Worm (Caenorhabditis elegans) whole organism, late embryonic: ENCODE data around the gene Y16B4A.2.

Experiments used
- C08G9.2 ChIP-seq: sonication (generic microtip); optimal IDR thresholded peaks from 2 replicates; lab custom pipeline; 2016; ENCODE audit warnings: mild to moderate bottlenecking, missing genetic modification characterization, moderate library complexity, missing compliant biosample characterization
- C38D4.7 ChIP-seq: fragments of 200-800 bp; sonication (Bioruptor generic); optimal IDR thresholded peaks from 2 replicates; lab custom pipeline; 2018; ENCODE audit warnings: mild to moderate bottlenecking, missing genetic modification characterization, moderate library complexity, missing compliant biosample characterization
- F13H6.1 ChIP-seq: sonication (generic microtip); optimal IDR thresholded peaks from 2 replicates; lab custom pipeline; 2016; ENCODE audit warnings: missing genetic modification characterization, missing compliant biosample characterization
- K09A11.1 ChIP-seq: sonication (generic microtip); optimal IDR thresholded peaks from 2 replicates; lab custom pipeline; 2017; ENCODE audit warnings: antibody characterized with exemption, mild to moderate bottlenecking, missing genetic modification characterization, missing compliant biosample characterization; ENCODE audit not compliant: insufficient read depth
- Y22D7AL.16 ChIP-seq: sonication (generic microtip); optimal IDR thresholded peaks from 2 replicates; lab custom pipeline; 2016; ENCODE audit warnings: missing genetic modification characterization, missing compliant biosample characterization
- ama-1 ChIP-seq: fragments of 150-350 bp; optimal IDR thresholded peaks from 2 replicates; lab custom pipeline; 2014
- ceh-18 ChIP-seq: sonication (generic microtip); optimal IDR thresholded peaks from 2 replicates; lab custom pipeline; 2016; ENCODE audit warnings: missing genetic modification characterization, missing compliant biosample characterization
- ceh-19 ChIP-seq: fragments of 200-800 bp; sonication (Bioruptor generic); optimal IDR thresholded peaks from 2 replicates; lab custom pipeline; 2018; ENCODE audit warnings: mild to moderate bottlenecking, missing genetic modification characterization, missing compliant biosample characterization
- ceh-22 ChIP-seq: sonication (generic microtip); optimal IDR thresholded peaks from 2 replicates; lab custom pipeline; 2017; ENCODE audit warnings: missing biosample characterization, missing genetic modification characterization
- ceh-24 ChIP-seq: sonication (generic microtip); optimal IDR thresholded peaks from 2 replicates; lab custom pipeline; 2016; ENCODE audit warnings: mild to moderate bottlenecking, missing genetic modification characterization, missing compliant biosample characterization
- ceh-31 ChIP-seq: sonication (generic microtip); optimal IDR thresholded peaks from 2 replicates; lab custom pipeline; 2016; ENCODE audit warnings: missing genetic modification characterization, missing compliant biosample characterization
- ceh-34 ChIP-seq: sonication (generic microtip); optimal IDR thresholded peaks from 2 replicates; lab custom pipeline; 2016; ENCODE audit warnings: mild to moderate bottlenecking, missing genetic modification characterization, missing compliant biosample characterization
- ceh-48 ChIP-seq: sonication (generic microtip); optimal IDR thresholded peaks from 2 replicates; lab custom pipeline; 2016; ENCODE audit warnings: missing genetic modification characterization, inconsistent platforms, missing compliant biosample characterization
- ceh-6 ChIP-seq: fragments of 200-800 bp; sonication (Bioruptor generic); optimal IDR thresholded peaks from 2 replicates; lab custom pipeline; 2018; ENCODE audit warnings: mild to moderate bottlenecking, missing genetic modification characterization, missing compliant biosample characterization
- che-1 ChIP-seq: sonication (generic microtip); optimal IDR thresholded peaks from 2 replicates; lab custom pipeline; 2016; ENCODE audit warnings: mild to moderate bottlenecking, missing genetic modification characterization, missing compliant biosample characterization
- dmd-4 ChIP-seq: sonication (generic microtip); optimal IDR thresholded peaks from 2 replicates; lab custom pipeline; 2016; ENCODE audit warnings: borderline replicate concordance, missing genetic modification characterization, missing compliant biosample characterization
- dve-1 ChIP-seq: sonication (generic microtip); optimal IDR thresholded peaks from 2 replicates; lab custom pipeline; 2017; ENCODE audit warnings: antibody characterized with exemption, mild to moderate bottlenecking, missing genetic modification characterization, missing compliant biosample characterization
- elt-2 ChIP-seq: sonication (generic microtip); optimal IDR thresholded peaks from 2 replicates; lab custom pipeline; 2016; ENCODE audit warnings: missing genetic modification reagents, missing genetic modification characterization, missing compliant biosample characterization
- ets-4 ChIP-seq: sonication (generic microtip); optimal IDR thresholded peaks from 2 replicates; lab custom pipeline; 2016; ENCODE audit warnings: missing genetic modification characterization, missing compliant biosample characterization
- eyg-1 ChIP-seq: sonication (generic microtip); optimal IDR thresholded peaks from 2 replicates; lab custom pipeline; 2016; ENCODE audit warnings: missing genotype, missing genetic modification characterization, missing compliant biosample characterization
- fax-1 ChIP-seq: sonication (generic microtip); optimal IDR thresholded peaks from 2 replicates; lab custom pipeline; 2016; ENCODE audit warnings: missing genotype, missing genetic modification characterization, missing compliant biosample characterization
- fkh-6 ChIP-seq: sonication (generic microtip); optimal IDR thresholded peaks from 2 replicates; lab custom pipeline; 2016; ENCODE audit warnings: missing genetic modification characterization, missing compliant biosample characterization
- gmeb-2 ChIP-seq: sonication (generic microtip); optimal IDR thresholded peaks from 2 replicates; lab custom pipeline; 2016; ENCODE audit warnings: missing genetic modification characterization, inconsistent platforms, missing compliant biosample characterization
- hlh-30 ChIP-seq: sonication (generic microtip); optimal IDR thresholded peaks from 2 replicates; lab custom pipeline; 2017; ENCODE audit warnings: antibody characterized with exemption, missing genetic modification characterization, missing compliant biosample characterization; ENCODE audit not compliant: insufficient read depth
- lim-6 ChIP-seq: sonication (generic microtip); optimal IDR thresholded peaks from 2 replicates; lab custom pipeline; 2016; ENCODE audit warnings: missing genetic modification characterization, missing compliant biosample characterization
- lin-11 ChIP-seq: fragments of 200-800 bp; sonication (Bioruptor generic); optimal IDR thresholded peaks from 2 replicates; lab custom pipeline; 2018; ENCODE audit warnings: mild to moderate bottlenecking, missing genetic modification characterization, missing compliant biosample characterization
- mec-3 ChIP-seq: sonication (generic microtip); optimal IDR thresholded peaks from 2 replicates; lab custom pipeline; 2016; ENCODE audit warnings: borderline replicate concordance, missing genetic modification characterization, missing compliant biosample characterization
- nhr-11 ChIP-seq: fragments of 150-350 bp; optimal IDR thresholded peaks from 2 replicates; lab custom pipeline; 2014; ENCODE audit warnings: missing biosample characterization, missing genetic modification characterization
- nhr-232 ChIP-seq: sonication (generic microtip); optimal IDR thresholded peaks from 2 replicates; lab custom pipeline; 2016; ENCODE audit warnings: missing genetic modification characterization, missing compliant biosample characterization
- npax-4 ChIP-seq: sonication (generic microtip); optimal IDR thresholded peaks from 2 replicates; lab custom pipeline; 2016; ENCODE audit warnings: missing genetic modification characterization, missing compliant biosample characterization
- odd-2 ChIP-seq: sonication (generic microtip); optimal IDR thresholded peaks from 2 replicates; lab custom pipeline; 2017; ENCODE audit warnings: antibody characterized with exemption, mild to moderate bottlenecking, missing genetic modification characterization, missing compliant biosample characterization
- pax-1 ChIP-seq: fragments of 150-350 bp; optimal IDR thresholded peaks from 2 replicates; lab custom pipeline; 2014; ENCODE audit warnings: missing biosample characterization, missing genetic modification characterization
- pha-4 ChIP-seq: fragments of 150-350 bp; optimal IDR thresholded peaks from 2 replicates; lab custom pipeline; 2018; ENCODE audit warnings: missing biosample characterization, missing genetic modification reagents, missing genetic modification characterization
- pros-1 ChIP-seq: fragments of 150-350 bp; optimal IDR thresholded peaks from 2 replicates; lab custom pipeline; 2014; ENCODE audit warnings: missing biosample characterization, missing genetic modification reagents, missing genetic modification characterization
- sox-2 ChIP-seq: fragments of 200-800 bp; sonication (Bioruptor generic); IDR thresholded peaks from 2 replicates; pipeline ENCODE4 v1.3.6; 2022; ENCODE audit warnings: missing genetic modification reagents, missing genetic modification characterization, missing compliant biosample characterization
- sox-4 ChIP-seq: sonication (generic microtip); optimal IDR thresholded peaks from 2 replicates; lab custom pipeline; 2017; ENCODE audit warnings: mild to moderate bottlenecking, missing genetic modification characterization, inconsistent platforms, missing compliant biosample characterization
- syd-9 ChIP-seq: sonication (generic microtip); optimal IDR thresholded peaks from 2 replicates; lab custom pipeline; 2016; ENCODE audit warnings: mild to moderate bottlenecking, missing genetic modification characterization, moderate library complexity, missing compliant biosample characterization
- tbx-2 ChIP-seq: sonication (generic microtip); optimal IDR thresholded peaks from 2 replicates; lab custom pipeline; 2016; ENCODE audit warnings: missing genetic modification characterization, missing compliant biosample characterization
- tbx-7 ChIP-seq: sonication (generic microtip); optimal IDR thresholded peaks from 2 replicates; lab custom pipeline; 2016; ENCODE audit warnings: missing genotype, missing genetic modification characterization, missing compliant biosample characterization
- ttx-3 ChIP-seq: sonication (generic microtip); optimal IDR thresholded peaks from 2 replicates; lab custom pipeline; 2016; ENCODE audit warnings: missing genetic modification reagents, missing genetic modification characterization, missing compliant biosample characterization
- unc-3 ChIP-seq, 2 experiments: fragments of 200-800 bp in 1 of 2; sonication (Bioruptor generic) in 1 of 2; sonication (generic microtip) in 1 of 2; conservative IDR thresholded peaks in 1 of 2; optimal IDR thresholded peaks in 1 of 2; 2 replicates each; pipeline versions ENCODE4 v1.3.6 to Lab custom; 2016 to 2022; ENCODE audit warnings: missing compliant biosample characterization in 2 of 2, missing genetic modification characterization in 2 of 2, missing genetic modification reagents in 1 of 2

Y16B4A.2 gene

ce11 chrX:14818464-14819259 lies 47.0 kb upstream of the Y16B4A.2 start, which contains the start of gene epn-1 (continued):
- TF ChIP-seq eyg-1 (tag; lab: Kevin White, UChicago) (peak; percentile 85), fkh-6 (peak; percentile 21), ets-4 (tag; lab: Kevin White, UChicago) (peak; percentile 85), che-1 (tag; lab: Kevin White, UChicago) (no peak), odd-2 (tag; lab: Kevin White, UChicago) (no peak), pros-1 (tag; lab: Kevin White, UChicago) (peak; percentile 94), sox-2 (GFP tag; lab: Robert Waterston, UW) (peak; percentile 22), ceh-19 (GFP tag; lab: Kevin White, UChicago) (peak; percentile 54), pax-1 (no peak), ceh-24 (tag; lab: Kevin White, UChicago) (no peak), ceh-18 (tag; lab: Kevin White, UChicago) (peak; percentile 97), fax-1 (tag; lab: Kevin White, UChicago) (peak; percentile 52), nhr-11 (no peak), C08G9.2 (peak; percentile 76), Y22D7AL.16 (tag; lab: Kevin White, UChicago) (peak; percentile 48), unc-3 (GFP tag; conservative IDR thresholded peaks at IDR 0.05; lab: Robert Waterston, UW) (no peak), unc-3 (tag; optimal IDR thresholded peaks at IDR 0.05; lab: Kevin White, UChicago) (peak; percentile 72), tbx-2 (peak; percentile 98), ceh-48 (no peak), mec-3 (tag; lab: Kevin White, UChicago) (peak; percentile 47), npax-4 (no peak), syd-9 (tag; lab: Kevin White, UChicago) (peak; percentile 76), lin-11 (tag; lab: Kevin White, UChicago) (peak; percentile 11), C38D4.7 (GFP tag; lab: Kevin White, UChicago) (no peak), ama-1 (lab: Kevin White, UChicago) (peak; percentile 27), ttx-3 (tag; lab: Kevin White, UChicago) (no peak), pha-4 (tag; lab: Kevin White, UChicago) (no peak), ceh-31 (tag; lab: Kevin White, UChicago) (peak; percentile 96), ceh-22 (tag; lab: Kevin White, UChicago) (peak; percentile 50), nhr-232 (tag; lab: Kevin White, UChicago) (peak; percentile 41), ceh-34 (peak; percentile 96), K09A11.1 (tag; lab: Kevin White, UChicago) (peak; percentile 64), dve-1 (tag; lab: Kevin White, UChicago) (peak; percentile 81), F13H6.1 (tag; lab: Kevin White, UChicago) (peak; percentile 95), tbx-7 (tag; lab: Kevin White, UChicago) (peak; percentile 14), gmeb-2 (tag; lab: Kevin White, UChicago) (no peak), sox-4 (tag; lab: Kevin White, UChicago) (peak; percentile 8), dmd-4 (peak; percentile 64), lim-6 (tag; lab: Kevin White, UChicago) (peak; percentile 64), hlh-30 (peak; percentile 99)

DNA sequence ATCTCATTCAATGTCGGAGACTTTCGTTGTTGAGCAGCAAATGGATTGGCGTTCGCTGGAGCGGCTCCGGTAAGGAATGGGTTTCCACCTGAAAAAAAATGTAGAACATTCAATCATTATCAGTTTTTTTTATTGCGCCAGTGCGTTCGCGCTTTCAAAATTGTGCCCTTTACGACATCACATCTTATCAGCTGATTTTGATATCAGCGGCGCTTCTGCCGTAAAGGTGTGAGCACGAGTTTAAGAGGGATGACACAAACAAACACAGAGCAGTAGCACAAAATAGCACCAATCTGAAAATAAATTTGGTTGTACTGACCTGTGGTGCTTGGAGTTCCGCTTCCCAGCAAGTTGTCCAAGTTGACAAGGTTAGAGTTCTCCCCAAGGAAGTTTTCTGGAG lies 45.1 kb upstream of the Y16B4A.2 start:
- TF ChIP-seq sox-2 (GFP tag; lab: Robert Waterston, UW) (no peak), lin-11 (tag; lab: Kevin White, UChicago) (no peak), ceh-6 (no peak), nhr-11 (no peak), ceh-48 (no peak), elt-2 (tag; lab: Kevin White, UChicago) (peak; percentile 34)
